Fruit fly (Drosophila melanogaster): Measurements from ENCODE around the gene kug.
A peak's percentile ranks its signal among the peaks of the same experiment; 100 is the strongest.

DNA sequence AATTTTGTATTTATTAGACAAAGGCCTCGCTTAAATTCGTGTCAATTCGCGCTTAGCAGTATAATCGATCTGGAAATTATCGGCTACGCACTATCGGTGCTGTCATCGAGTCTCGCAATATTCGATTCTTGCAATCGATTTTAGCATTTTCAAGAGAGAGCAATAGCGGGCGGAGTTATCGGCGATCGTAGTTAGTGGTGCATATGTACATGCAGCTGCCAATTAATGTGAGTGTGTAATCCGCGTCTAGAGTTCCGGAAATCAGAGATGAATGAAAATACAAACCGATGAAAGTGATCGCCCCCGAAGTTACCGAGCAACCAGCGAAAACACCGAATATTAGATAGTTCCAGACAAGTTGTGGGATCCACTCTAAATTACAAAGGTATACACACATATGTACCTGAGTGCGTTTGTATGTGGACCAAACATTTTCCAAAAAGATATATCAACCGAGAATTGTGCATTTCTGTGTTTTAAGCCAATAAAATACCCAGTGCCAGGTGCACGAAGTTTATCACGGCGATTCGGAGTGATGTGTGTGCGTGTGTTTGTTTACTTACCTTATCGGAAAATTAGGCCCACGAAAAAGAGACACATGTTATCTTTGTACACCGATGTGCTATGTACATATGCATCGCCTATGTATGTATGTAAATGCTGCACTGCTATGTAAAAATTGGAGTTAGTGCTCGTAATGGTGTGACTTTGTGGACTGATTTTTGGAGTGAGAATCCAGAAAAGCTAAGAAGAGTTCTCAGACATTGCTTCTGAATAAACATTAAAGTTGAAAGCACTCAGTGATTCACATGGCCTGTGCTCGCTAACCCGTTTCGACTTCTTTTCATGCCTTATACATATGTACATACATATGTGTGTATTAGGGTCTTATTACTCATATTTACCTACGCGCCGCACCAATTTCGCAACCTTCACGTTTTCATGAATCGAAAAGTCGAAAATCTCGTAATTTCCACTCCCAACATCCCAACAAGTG, 1.5 kb downstream of the kug start:
- TF ChIP-seq Sox102F (GFP tag; optimal IDR thresholded peaks at IDR 0.05) (no peak), CG8119 (GFP tag; IDR thresholded peaks at IDR 0.05) (no peak), fd59A (GFP tag; optimal IDR thresholded peaks at IDR 0.05) (no peak), fkh (GFP tag; optimal IDR thresholded peaks at IDR 0.05) (peak; percentile 87), CG6854 (GFP tag; optimal IDR thresholded peaks at IDR 0.05) (no peak), Blimp-1 (GFP tag; optimal IDR thresholded peaks at IDR 0.05) (no peak), ss (GFP tag; optimal IDR thresholded peaks at IDR 0.05) (no peak)

All from whole organism, prepupa.